Worm (Caenorhabditis elegans) whole organism, late embryonic: ENCODE results near the gene sft-1.

Experiments
- F13H6.1 ChIP-seq: sonication (generic microtip); optimal IDR thresholded peaks from 2 replicates; lab custom pipeline; 2016; ENCODE audit warnings: missing genetic modification characterization, missing compliant biosample characterization
- sox-4 ChIP-seq: sonication (generic microtip); optimal IDR thresholded peaks from 2 replicates; lab custom pipeline; 2017; ENCODE audit warnings: mild to moderate bottlenecking, missing genetic modification characterization, inconsistent platforms, missing compliant biosample characterization
- syd-9 ChIP-seq: sonication (generic microtip); optimal IDR thresholded peaks from 2 replicates; lab custom pipeline; 2016; ENCODE audit warnings: mild to moderate bottlenecking, missing genetic modification characterization, moderate library complexity, missing compliant biosample characterization
- zip-5 ChIP-seq: sonication (generic microtip); optimal IDR thresholded peaks from 2 replicates; lab custom pipeline; 2016; ENCODE audit warnings: missing genetic modification characterization, missing compliant biosample characterization

DNA sequence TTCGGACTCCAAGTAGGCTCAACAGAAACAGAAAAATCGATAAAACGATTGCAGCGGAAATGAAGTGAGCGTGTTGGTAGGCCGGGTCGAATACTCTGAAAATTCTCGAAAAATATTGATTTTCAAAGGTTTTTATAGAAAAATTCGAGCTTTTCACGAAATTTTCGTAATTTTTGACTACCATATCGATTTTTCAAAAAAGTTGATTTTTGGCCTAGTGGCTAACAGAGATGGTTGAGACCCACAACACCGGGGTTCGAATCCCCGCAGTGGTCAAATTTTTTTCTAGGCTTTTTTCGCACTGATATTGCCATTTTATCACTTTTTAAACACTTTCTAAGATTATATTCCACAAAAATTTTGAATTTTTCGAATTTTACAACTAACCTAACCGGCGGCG is 22.3 kb downstream of the sft-1 start:
- TF ChIP-seq sox-4 (no peak), syd-9 (tag; lab: Kevin White, UChicago) (no peak), F13H6.1 (no peak), zip-5 (tag; lab: Kevin White, UChicago) (no peak)
